Worm (Caenorhabditis elegans) whole organism, mixed stage, embryonic: Measurements from ENCODE around the gene srv-5.

Experiments
- M03D4.4 ChIP-seq: sonication (generic microtip); optimal IDR thresholded peaks from 2 replicates; lab custom pipeline; 2017; ENCODE audit warnings: mild to moderate bottlenecking, missing genetic modification characterization, missing compliant biosample characterization
- bed-3 ChIP-seq: fragments of 200-800 bp; sonication (Bioruptor generic); optimal IDR thresholded peaks from 3 replicates; lab custom pipeline; 2018; ENCODE audit warnings: mild to moderate bottlenecking, missing genetic modification characterization, moderate library complexity, missing compliant biosample characterization
- ceh-39 ChIP-seq: fragments of 150-350 bp; optimal IDR thresholded peaks from 2 replicates; lab custom pipeline; 2014; ENCODE audit warnings: missing biosample characterization, missing genetic modification characterization
- ceh-43 ChIP-seq: fragments of 200-800 bp; sonication (Bioruptor generic); optimal IDR thresholded peaks from 2 replicates; lab custom pipeline; 2018; ENCODE audit warnings: mild to moderate bottlenecking, missing genetic modification characterization, moderate library complexity, missing compliant biosample characterization
- ceh-83 ChIP-seq: fragments of 200-800 bp; sonication (Bioruptor generic); optimal IDR thresholded peaks from 2 replicates; lab custom pipeline; 2018; ENCODE audit warnings: mild to moderate bottlenecking, missing genetic modification characterization, missing compliant biosample characterization
- ces-1 ChIP-seq: fragments of 150-350 bp; optimal IDR thresholded peaks from 2 replicates; lab custom pipeline; 2014; ENCODE audit warnings: missing biosample characterization, missing genetic modification reagents, missing genetic modification characterization
- drap-1 ChIP-seq: fragments of 200-800 bp; sonication (Bioruptor generic); optimal IDR thresholded peaks from 3 replicates; lab custom pipeline; 2018; ENCODE audit warnings: mild to moderate bottlenecking, missing genetic modification characterization, missing compliant biosample characterization
- elt-1 ChIP-seq: sonication (generic microtip); optimal IDR thresholded peaks from 2 replicates; lab custom pipeline; 2017; ENCODE audit warnings: missing genetic modification characterization, mild to moderate bottlenecking, missing compliant biosample characterization, antibody characterized with exemption, moderate library complexity, borderline replicate concordance; ENCODE audit not compliant: insufficient read depth
- flh-1 ChIP-seq: fragments of 200-800 bp; sonication (Bioruptor generic); optimal IDR thresholded peaks from 2 replicates; lab custom pipeline; 2018; ENCODE audit warnings: mild to moderate bottlenecking, missing genetic modification characterization, moderate library complexity, missing compliant biosample characterization
- ham-2 ChIP-seq: fragments of 200-800 bp; sonication (Bioruptor generic); optimal IDR thresholded peaks from 2 replicates; lab custom pipeline; 2018; ENCODE audit warnings: mild to moderate bottlenecking, missing genetic modification characterization, missing compliant biosample characterization
- hlh-1 ChIP-seq: fragments of 150-350 bp; optimal IDR thresholded peaks from 2 replicates; lab custom pipeline; 2014; ENCODE audit warnings: missing biosample characterization, missing genetic modification reagents, missing genetic modification characterization
- mep-1 ChIP-seq: fragments of 150-350 bp; optimal IDR thresholded peaks from 2 replicates; lab custom pipeline; 2017; ENCODE audit warnings: missing biosample characterization, missing genetic modification reagents, missing genetic modification characterization, inconsistent platforms
- mls-2 ChIP-seq: sonication (generic microtip); optimal IDR thresholded peaks from 2 replicates; lab custom pipeline; 2016; ENCODE audit warnings: mild to moderate bottlenecking, missing genetic modification characterization, moderate library complexity, missing compliant biosample characterization
- nhr-12 ChIP-seq: fragments of 150-350 bp; optimal IDR thresholded peaks from 2 replicates; lab custom pipeline; 2014; ENCODE audit warnings: missing biosample characterization, missing genetic modification characterization
- nhr-2 ChIP-seq: fragments of 150-350 bp; optimal IDR thresholded peaks from 2 replicates; lab custom pipeline; 2014; ENCODE audit warnings: missing biosample characterization, missing genetic modification characterization
- nhr-237 ChIP-seq: fragments of 150-350 bp; optimal IDR thresholded peaks from 2 replicates; lab custom pipeline; 2014; ENCODE audit warnings: missing biosample characterization, missing genetic modification characterization
- nhr-28 ChIP-seq: fragments of 150-350 bp; optimal IDR thresholded peaks from 2 replicates; lab custom pipeline; 2014; ENCODE audit warnings: missing biosample characterization, missing genetic modification characterization
- nhr-76 ChIP-seq: sonication (generic microtip); optimal IDR thresholded peaks from 2 replicates; lab custom pipeline; 2017; ENCODE audit warnings: missing biosample characterization, missing genetic modification characterization
- sptf-1 ChIP-seq: sonication (generic microtip); optimal IDR thresholded peaks from 2 replicates; lab custom pipeline; 2017; ENCODE audit warnings: mild to moderate bottlenecking, missing genetic modification characterization, moderate library complexity, missing compliant biosample characterization
- unc-120 ChIP-seq: sonication (generic microtip); optimal IDR thresholded peaks from 2 replicates; lab custom pipeline; 2017; ENCODE audit warnings: missing genetic modification characterization, missing compliant biosample characterization; ENCODE audit not compliant: poor library complexity, severe bottlenecking
- unc-62 ChIP-seq: fragments of 150-350 bp; optimal IDR thresholded peaks from 2 replicates; lab custom pipeline; 2014; ENCODE audit warnings: missing biosample characterization, missing genetic modification reagents, missing genetic modification characterization
- zip-8 ChIP-seq: fragments of 150-350 bp; optimal IDR thresholded peaks from 2 replicates; lab custom pipeline; 2014; ENCODE audit warnings: missing biosample characterization, missing genetic modification characterization

srv-5 gene

DNA sequence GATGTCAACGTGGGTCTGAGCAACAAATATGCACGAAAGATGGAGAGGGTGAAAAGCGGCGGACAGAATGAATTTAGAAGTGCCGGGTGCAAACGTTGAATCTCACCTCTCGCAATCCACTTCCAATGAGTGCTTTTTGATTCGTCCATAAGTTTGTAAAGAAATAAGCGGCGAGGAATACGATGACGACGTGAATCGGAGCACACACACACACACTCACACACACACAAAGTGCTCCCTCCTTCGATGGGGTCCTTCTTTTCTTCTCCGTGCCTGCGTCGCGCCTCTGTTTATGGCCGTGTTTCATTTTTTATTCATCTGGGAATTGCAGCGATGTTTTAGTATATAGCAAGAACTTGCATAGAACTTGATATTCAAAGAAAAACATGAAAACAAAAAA, 45.3 kb downstream of the srv-5 start, which contains the start of gene paf-2:
Gene paf-2, minus strand, starts transcription at position 290 of the 400 bp plus-strand sequence.
- TF ChIP-seq drap-1, result no peak
- TF ChIP-seq ham-2 (GFP tag; lab: Kevin White, UChicago), result no peak
- TF ChIP-seq unc-120, result no peak
- TF ChIP-seq zip-8 (tag; lab: Kevin White, UChicago), result no peak
- TF ChIP-seq nhr-237 (tag; lab: Kevin White, UChicago), result no peak
- no peak for TF ChIP-seq ces-1 (GFP tag; lab: Kevin White, UChicago)
- TF ChIP-seq mls-2, result no peak
- TF ChIP-seq bed-3 (GFP tag; lab: Kevin White, UChicago), result no peak
- TF ChIP-seq sptf-1, result no peak
- TF ChIP-seq M03D4.4 (tag; lab: Kevin White, UChicago), result no peak
- TF ChIP-seq nhr-76 (tag; lab: Kevin White, UChicago), result no peak
- no peak for TF ChIP-seq ceh-43 (GFP tag; lab: Kevin White, UChicago)
- no peak for TF ChIP-seq elt-1 (tag; lab: Kevin White, UChicago)
- no peak for TF ChIP-seq hlh-1 (tag; lab: Kevin White, UChicago)
- TF ChIP-seq unc-62 (GFP tag; lab: Kevin White, UChicago), result no peak
- no peak for TF ChIP-seq ceh-39
- TF ChIP-seq nhr-28 (tag; lab: Kevin White, UChicago), result no peak
- no peak for TF ChIP-seq mep-1 (tag; lab: Kevin White, UChicago)
- no peak for TF ChIP-seq nhr-2 (tag; lab: Kevin White, UChicago)
- no peak for TF ChIP-seq nhr-12 (tag; lab: Kevin White, UChicago)
- TF ChIP-seq, all 35 proteins: peak for 0

DNA sequence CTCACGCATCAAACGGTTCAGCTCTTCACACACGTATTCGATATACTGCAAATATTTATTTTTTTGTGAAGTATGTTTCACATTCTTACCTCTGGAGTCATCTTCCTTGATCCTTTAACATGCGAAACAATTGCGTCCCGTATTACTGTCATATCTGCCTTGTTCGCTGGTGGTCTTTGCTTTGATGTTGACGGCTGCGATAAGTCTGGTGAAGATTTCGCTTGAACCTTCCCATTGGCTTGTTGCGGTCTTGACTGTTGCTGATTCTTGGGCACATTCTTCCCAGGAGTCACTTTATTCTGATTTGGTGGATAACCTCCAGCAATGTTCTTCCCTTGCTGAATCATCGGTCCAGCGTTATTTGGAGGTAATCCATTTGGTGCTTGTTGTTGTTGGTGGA, 51.1 kb downstream of the srv-5 start:
- no peak for TF ChIP-seq ham-2 (GFP tag; lab: Kevin White, UChicago)
- TF ChIP-seq nhr-2 (tag; lab: Kevin White, UChicago), result no peak
- TF ChIP-seq nhr-12 (tag; lab: Kevin White, UChicago), result no peak
- no peak for TF ChIP-seq sptf-1
- TF ChIP-seq drap-1, result no peak
- TF ChIP-seq flh-1 (GFP tag; lab: Kevin White, UChicago), result no peak
- TF ChIP-seq bed-3 (GFP tag; lab: Kevin White, UChicago), result no peak
- TF ChIP-seq ceh-39, result no peak
- TF ChIP-seq ceh-83, result no peak
- no peak for TF ChIP-seq ces-1 (GFP tag; lab: Kevin White, UChicago)
